Fruit fly (Drosophila melanogaster) whole organism, wandering third instar larva: ENCODE results near the gene CG11670.

ENCODE experiments used
- Dfd ChIP-seq: fragments of >200 bp; optimal IDR thresholded peaks from 2 replicates; lab custom pipeline; 2017; ENCODE audit warnings: missing biosample characterization, missing genetic modification characterization
- Dif ChIP-seq: fragments of 200-275, 200-300 bp; sonication (Bioruptor generic); optimal IDR thresholded peaks from 2 replicates; lab custom pipeline; 2018; ENCODE audit warnings: missing biosample characterization, missing genetic modification characterization; ENCODE audit not compliant: partially characterized antibody
- Myc ChIP-seq: fragments of >200 bp; optimal IDR thresholded peaks from 2 replicates; lab custom pipeline; 2017
- Rel ChIP-seq, 2 experiments: fragments of 200-800 bp; sonication (Bioruptor generic) in 1 of 2; optimal IDR thresholded peaks; 2 replicates in 1 of 2; 3 replicates in 1 of 2; lab custom pipeline; 2016 to 2019; ENCODE audit warnings: mild to moderate bottlenecking in 2 of 2, missing biosample characterization in 2 of 2, missing genetic modification characterization in 2 of 2, moderate library complexity in 1 of 2
- dsf ChIP-seq: sonication (Bioruptor generic); optimal IDR thresholded peaks from 2 replicates; lab custom pipeline; 2016; ENCODE audit warnings: missing biosample characterization, missing genetic modification characterization, borderline replicate concordance
- h ChIP-seq: fragments of 200-800 bp; sonication (Bioruptor generic); optimal IDR thresholded peaks from 3 replicates; lab custom pipeline; 2016; ENCODE audit warnings: missing biosample characterization, mild to moderate bottlenecking, missing genetic modification characterization
- pan ChIP-seq: fragments of >200 bp; optimal IDR thresholded peaks from 2 replicates; lab custom pipeline; 2017
- psq ChIP-seq: fragments of 200-800 bp; sonication (Bioruptor generic); optimal IDR thresholded peaks from 3 replicates; lab custom pipeline; 2017; ENCODE audit warnings: missing biosample characterization, mild to moderate bottlenecking, missing genetic modification characterization, moderate library complexity

- TF ChIP-seq Rel (GFP tag; optimal IDR thresholded peaks at IDR 0.05; lab: Kevin White, UChicago) (no peak), Rel (tag; optimal IDR thresholded peaks at IDR 0.05; lab: Kevin White, UChicago) (peak; percentile 93), psq (GFP tag; lab: Kevin White, UChicago) (no peak), h (GFP tag; lab: Kevin White, UChicago) (peak; percentile 50), Dif (no peak), Myc (lab: Kevin White, UChicago) (no peak), pan (lab: Kevin White, UChicago) (no peak), dsf (GFP tag; lab: Kevin White, UChicago) (no peak), Dfd (GFP tag; lab: Kevin White, UChicago) (no peak)
Measured at dm6 chr3R:13017623-13018036, 24.2 kb upstream of the CG11670 start.
